Worm (Caenorhabditis elegans) whole organism, L4/young adult: ENCODE results near the gene col-116.

Experiments
- W03F9.2 ChIP-seq: fragments of 150-350 bp; optimal IDR thresholded peaks from 2 replicates; lab custom pipeline; 2014; ENCODE audit warnings: missing biosample characterization, missing genetic modification characterization
- dao-5 ChIP-seq: sonication (generic microtip); optimal IDR thresholded peaks from 2 replicates; lab custom pipeline; 2016; ENCODE audit warnings: missing genotype, missing genetic modification characterization, moderate library complexity, missing compliant biosample characterization
- him-1 ChIP-seq: sonication (generic microtip); optimal IDR thresholded peaks from 2 replicates; lab custom pipeline; 2016; ENCODE audit warnings: missing genotype, missing genetic modification reagents, missing genetic modification characterization, missing compliant biosample characterization

ce11 chrIV:8354572-8354971 is 1.1 kb upstream of the col-116 start, which contains the start of gene F17E9.3:
- TF ChIP-seq him-1 (tag; lab: Kevin White, UChicago) (no peak), dao-5 (no peak), W03F9.2 (no peak)
